Worm (Caenorhabditis elegans): ENCODE results near the gene gly-3.

- no peak for TF ChIP-seq pax-3 (tag; optimal IDR thresholded peaks at IDR 0.05)
- no peak for TF ChIP-seq nhr-76 (tag; optimal IDR thresholded peaks at IDR 0.05)
- no peak for TF ChIP-seq sptf-1 (tag; optimal IDR thresholded peaks at IDR 0.05)
- TF ChIP-seq lsy-2 (tag; optimal IDR thresholded peaks at IDR 0.05), result no peak
- no peak for TF ChIP-seq elt-3 (tag; optimal IDR thresholded peaks at IDR 0.05)
- no peak for TF ChIP-seq pqm-1 (tag; optimal IDR thresholded peaks at IDR 0.05)
- no peak for TF ChIP-seq unc-62 (GFP tag; optimal IDR thresholded peaks at IDR 0.05)
- no peak for TF ChIP-seq ama-1 (optimal IDR thresholded peaks at IDR 0.05)
Measured at ce11 chrIII:7933235-7933634, 15.7 kb upstream of the gly-3 start, which contains the start of gene ran-2.
